Worm (Caenorhabditis elegans): ENCODE results near the gene M01H9.2.

M01H9.2 gene

ce11 chrIV:4411948-4412335 lies 51.1 kb downstream of the M01H9.2 start:
- TF ChIP-seq ZK546.5 (tag; optimal IDR thresholded peaks at IDR 0.05) (no peak), unc-39 (tag; optimal IDR thresholded peaks at IDR 0.05) (no peak), unc-55 (GFP tag; optimal IDR thresholded peaks at IDR 0.05) (no peak), nhr-6 (tag; optimal IDR thresholded peaks at IDR 0.05) (no peak), nhr-77 (tag; optimal IDR thresholded peaks at IDR 0.05) (no peak), elt-1 (tag; optimal IDR thresholded peaks at IDR 0.05) (no peak), ama-1 (optimal IDR thresholded peaks at IDR 0.05) (no peak), elt-3 (tag; optimal IDR thresholded peaks at IDR 0.05) (no peak), aly-2 (tag; optimal IDR thresholded peaks at IDR 0.05) (no peak), gmeb-1 (tag; optimal IDR thresholded peaks at IDR 0.05) (no peak), nhr-25 (tag; optimal IDR thresholded peaks at IDR 0.05) (no peak), nhr-23 (tag; optimal IDR thresholded peaks at IDR 0.05) (no peak), blmp-1 (tag; optimal IDR thresholded peaks at IDR 0.05; ENCODE audit: insufficient read depth) (no peak), nhr-237 (tag; optimal IDR thresholded peaks at IDR 0.05) (no peak), nhr-11 (tag; optimal IDR thresholded peaks at IDR 0.05) (no peak), ztf-1 (GFP tag; conservative IDR thresholded peaks at IDR 0.05) (no peak), lin-13 (GFP tag; optimal IDR thresholded peaks at IDR 0.05) (no peak)

ce11 chrIV:4411311-4411947 lies 51.6 kb downstream of the M01H9.2 start:
- TF ChIP-seq ama-1 (optimal IDR thresholded peaks at IDR 0.05) (peak; percentile 7), alr-1 (tag; optimal IDR thresholded peaks at IDR 0.05) (no peak)

ce11 chrIV:4410526-4410925 lies 52.5 kb downstream of the M01H9.2 start:
- TF ChIP-seq sma-9 (GFP tag; optimal IDR thresholded peaks at IDR 0.05) (no peak), sma-9 (tag; optimal IDR thresholded peaks at IDR 0.05) (no peak), snpc-4 (tag; optimal IDR thresholded peaks at IDR 0.05) (no peak), unc-39 (tag; optimal IDR thresholded peaks at IDR 0.05) (no peak), nhr-23 (tag; optimal IDR thresholded peaks at IDR 0.05) (no peak), ceh-82 (tag; optimal IDR thresholded peaks at IDR 0.05) (no peak)

Measured in whole organism, L2 larva.